Fruit fly (Drosophila melanogaster): ENCODE measurements around the gene CG32100.

The CG32100 gene

dm6 chr3L:12258698-12259097 lies 8.6 kb upstream of the CG32100 start (continued):
- TF ChIP-seq CG10543 (GFP tag; optimal IDR thresholded peaks at IDR 0.05) (peak; percentile 55), CG2678 (tag; optimal IDR thresholded peaks at IDR 0.05) (no peak), sug (tag; optimal IDR thresholded peaks at IDR 0.05) (peak; percentile 65), CG11723 (GFP tag; optimal IDR thresholded peaks at IDR 0.05) (no peak), exex (tag; optimal IDR thresholded peaks at IDR 0.05) (peak; percentile 72), Atf6 (GFP tag; IDR thresholded peaks at IDR 0.05) (peak; percentile 35), crol (GFP tag; IDR thresholded peaks at IDR 0.05) (peak; percentile 80), ato (GFP tag; IDR thresholded peaks at IDR 0.05; ENCODE audit: partially characterized antibody) (no peak), sima (GFP tag; optimal IDR thresholded peaks at IDR 0.05) (no peak), Med (GFP tag) (peak; percentile 54), Usf (GFP tag; optimal IDR thresholded peaks at IDR 0.05) (no peak), CG14667 (GFP tag; IDR thresholded peaks at IDR 0.05) (no peak), Dip3 (GFP tag; optimal IDR thresholded peaks at IDR 0.05) (no peak), Doc3 (GFP tag; IDR thresholded peaks at IDR 0.05; ENCODE audit: partially characterized antibody) (no peak), pnt (GFP tag; optimal IDR thresholded peaks at IDR 0.05) (no peak), CG34376 (GFP tag; optimal IDR thresholded peaks at IDR 0.05) (peak; percentile 79), disco-r (GFP tag; optimal IDR thresholded peaks at IDR 0.05) (no peak), lab (GFP tag; optimal IDR thresholded peaks at IDR 0.05) (peak; percentile 52), gce (GFP tag; IDR thresholded peaks at IDR 0.05) (no peak)

dm6 chr3L:12265526-12266342 lies 1.6 kb upstream of the CG32100 start:
- TF ChIP-seq CG5245 (GFP tag; optimal IDR thresholded peaks at IDR 0.05) (no peak), ATbp (GFP tag; optimal IDR thresholded peaks at IDR 0.05) (peak; percentile 60), Adf1 (GFP tag; IDR thresholded peaks at IDR 0.05) (no peak), nom (GFP tag; optimal IDR thresholded peaks at IDR 0.05) (peak; percentile 88), bbx (GFP tag; IDR thresholded peaks at IDR 0.05; ENCODE audit: partially characterized antibody) (peak; percentile 15; the same call in 1 of the 2 replicates), bsh (GFP tag; optimal IDR thresholded peaks at IDR 0.05) (peak in 1 of 2 experiments; percentile 75), Camta (GFP tag; optimal IDR thresholded peaks at IDR 0.05) (no peak), her (GFP tag; optimal IDR thresholded peaks at IDR 0.05) (no peak), Rx (GFP tag; IDR thresholded peaks at IDR 0.05) (no peak), Elba2 (GFP tag; optimal IDR thresholded peaks at IDR 0.05) (peak; percentile 2), CG6654 (GFP tag; optimal IDR thresholded peaks at IDR 0.05) (no peak), ara (GFP tag; IDR thresholded peaks at IDR 0.05) (peak; percentile 53; the same call in 1 of the 2 replicates), CG2199 (GFP tag; IDR thresholded peaks at IDR 0.05) (peak; percentile 68; the same call in 1 of the 3 replicates), cg (GFP tag; optimal IDR thresholded peaks at IDR 0.05) (peak; percentile 94), CG4360 (GFP tag; IDR thresholded peaks at IDR 0.05) (peak; percentile 96), sr (GFP tag; IDR thresholded peaks at IDR 0.05) (peak; percentile 63; the same call in 2 of the 3 replicates), Trl (optimal IDR thresholded peaks at IDR 0.05) (peak; percentile 58 to 84), Trl (GFP tag; optimal IDR thresholded peaks at IDR 0.05) (no peak), HmgZ (tag; optimal IDR thresholded peaks at IDR 0.05) (peak; percentile 16), CG6854 (GFP tag; optimal IDR thresholded peaks at IDR 0.05) (no peak), Pdp1 (GFP tag; optimal IDR thresholded peaks at IDR 0.05) (peak in 1 of 2 experiments; percentile 39), sna (GFP tag; IDR thresholded peaks at IDR 0.05; ENCODE audit: partially characterized antibody) (no peak), corto (GFP tag; optimal IDR thresholded peaks at IDR 0.05) (peak; percentile 33), CG8290 (GFP tag; optimal IDR thresholded peaks at IDR 0.05) (no peak), CG8290 (tag; optimal IDR thresholded peaks at IDR 0.05) (no peak), chinmo (GFP tag; IDR thresholded peaks at IDR 0.05; ENCODE audit: partially characterized antibody) (peak; percentile 86; the same call in 2 of the 4 replicates), sqz (GFP tag; optimal IDR thresholded peaks at IDR 0.05) (peak; percentile 72), CG31388 (GFP tag; optimal IDR thresholded peaks at IDR 0.05) (no peak), twi (tag; optimal IDR thresholded peaks at IDR 0.05) (peak; percentile 47), exex (tag; optimal IDR thresholded peaks at IDR 0.05) (peak; percentile 31), Drgx (GFP tag; IDR thresholded peaks at IDR 0.05) (peak; percentile 70)

Data from whole organism, embryonic.